Worm (Caenorhabditis elegans): ENCODE results near the gene emb-9.

ce11 chrIII:9385543-9385942, 41.3 kb upstream of the emb-9 start, which contains the start of gene C38C10.3:
- TF ChIP-seq ZK546.5 (tag; optimal IDR thresholded peaks at IDR 0.05) (no peak), fos-1 (tag; optimal IDR thresholded peaks at IDR 0.05) (no peak), lin-11 (tag; optimal IDR thresholded peaks at IDR 0.05) (no peak)

All from whole organism, L2 larva.